Worm (Caenorhabditis elegans) whole organism, L4 larva: ENCODE results near the gene C14H10.2.

Experiments used
- aly-2 ChIP-seq: sonication (generic microtip); optimal IDR thresholded peaks from 2 replicates; lab custom pipeline; 2018; ENCODE audit warnings: missing biosample characterization, missing genetic modification characterization
- ama-1 ChIP-seq: fragments of 150-350 bp; optimal IDR thresholded peaks from 2 replicates; lab custom pipeline; 2014; ENCODE audit warnings: inconsistent platforms, mixed read lengths
- gei-8 ChIP-seq: fragments of 200-800 bp; sonication (Bioruptor generic); optimal IDR thresholded peaks from 2 replicates; lab custom pipeline; 2018; ENCODE audit warnings: mild to moderate bottlenecking, missing genetic modification characterization, missing compliant biosample characterization
- lin-38 ChIP-seq: fragments of 200-800 bp; sonication (Bioruptor generic); IDR thresholded peaks from 2 replicates; pipeline ENCODE4 v1.3.6; 2022; ENCODE audit warnings: missing genetic modification reagents, missing genetic modification characterization, missing compliant biosample characterization
- nhr-11 ChIP-seq: fragments of 150-350 bp; optimal IDR thresholded peaks from 2 replicates; lab custom pipeline; 2014; ENCODE audit warnings: missing biosample characterization, missing genetic modification characterization
- nhr-6 ChIP-seq: fragments of 150-350 bp; optimal IDR thresholded peaks from 2 replicates; lab custom pipeline; 2014; ENCODE audit warnings: missing biosample characterization, missing genetic modification characterization
- pha-4 ChIP-seq, 2 experiments: fragments of 150-350 bp in 1 of 2; fragments of 200-800 bp in 1 of 2; sonication (Bioruptor generic) in 1 of 2; IDR thresholded peaks in 1 of 2; optimal IDR thresholded peaks in 1 of 2; 2 replicates each; pipeline versions ENCODE4 v1.3.6 to Lab custom; 2014 to 2022; ENCODE audit warnings: missing genetic modification characterization in 2 of 2, missing genetic modification reagents in 2 of 2, missing biosample characterization in 1 of 2, missing compliant biosample characterization in 1 of 2
- sdz-12 ChIP-seq: fragments of 200-800 bp; sonication (Bioruptor generic); optimal IDR thresholded peaks from 2 replicates; lab custom pipeline; 2018; ENCODE audit warnings: mild to moderate bottlenecking, missing genetic modification characterization, missing compliant biosample characterization
- skn-1 ChIP-seq: fragments of 150-350 bp; optimal IDR thresholded peaks from 2 replicates; lab custom pipeline; 2014; ENCODE audit warnings: missing biosample characterization, missing genetic modification characterization
- unc-62 ChIP-seq, 3 experiments: fragments of 150-350 bp in 1 of 3; sonication (generic microtip); optimal IDR thresholded peaks in 2 of 3; peaks in 1 of 3; 1 replicate in 1 of 3; 2 replicates in 2 of 3; lab custom pipeline; 2014 to 2017; ENCODE audit warnings: missing biosample characterization in 3 of 3, missing genetic modification characterization in 3 of 3, missing genetic modification reagents in 3 of 3, missing genotype in 1 of 3
- ztf-11 ChIP-seq: fragments of 150-350 bp; optimal IDR thresholded peaks from 2 replicates; lab custom pipeline; 2014; ENCODE audit warnings: missing biosample characterization, missing genetic modification characterization

- no peak for TF ChIP-seq nhr-6 (tag; lab: Kevin White, UChicago)
- no peak for TF ChIP-seq unc-62 (GFP tag; optimal IDR thresholded peaks at IDR 0.05 in 1 of 2; lab: Kevin White, UChicago)
- TF ChIP-seq unc-62 (tag; optimal IDR thresholded peaks at IDR 0.05; lab: Kevin White, UChicago) = no peak
- TF ChIP-seq skn-1 (tag; lab: Kevin White, UChicago) = no peak
- TF ChIP-seq ama-1 = no peak
- no peak for TF ChIP-seq gei-8
- TF ChIP-seq aly-2 (tag; lab: Kevin White, UChicago) = no peak
- TF ChIP-seq sdz-12 (GFP tag; lab: Kevin White, UChicago) = no peak
- TF ChIP-seq ztf-11 (tag; lab: Kevin White, UChicago) = no peak
- TF ChIP-seq pha-4 (GFP tag; IDR thresholded peaks at IDR 0.05; lab: Robert Waterston, UW) = no peak
- no peak for TF ChIP-seq pha-4 (tag; optimal IDR thresholded peaks at IDR 0.05; lab: Kevin White, UChicago)
- no peak for TF ChIP-seq lin-38
- no peak for TF ChIP-seq nhr-11 (tag; lab: Kevin White, UChicago)
Measured at ce11 chrX:10212469-10212868, 40.2 kb downstream of the C14H10.2 start, which contains the start of gene F44A6.3.
